Worm (Caenorhabditis elegans) whole organism, L1 larva: ENCODE measurements around the gene clec-32.

Source experiments
- C16A3.4 ChIP-seq: fragments of 150-350 bp; optimal IDR thresholded peaks from 2 replicates; lab custom pipeline; 2014; ENCODE audit warnings: missing biosample characterization, missing genetic modification characterization
- aha-1 ChIP-seq: fragments of 150-350 bp; optimal IDR thresholded peaks from 2 replicates; lab custom pipeline; 2014; ENCODE audit warnings: missing biosample characterization, missing genetic modification characterization
- alr-1 ChIP-seq: fragments of 200-800 bp; sonication (Bioruptor generic); optimal IDR thresholded peaks from 2 replicates; lab custom pipeline; 2018; ENCODE audit warnings: borderline replicate concordance, mild to moderate bottlenecking, missing genetic modification characterization, missing compliant biosample characterization
- ama-1 ChIP-seq: fragments of 150-350 bp; optimal IDR thresholded peaks from 2 replicates; lab custom pipeline; 2014
- ceh-82 ChIP-seq, 3 experiments: fragments of 150-350 bp in 1 of 3; sonication (generic microtip) in 2 of 3; optimal IDR thresholded peaks; 2 replicates each; lab custom pipeline; 2014 to 2017; ENCODE audit warnings: missing biosample characterization in 3 of 3, missing genetic modification characterization in 3 of 3
- nhr-11 ChIP-seq: fragments of 150-350 bp; optimal IDR thresholded peaks from 2 replicates; lab custom pipeline; 2014; ENCODE audit warnings: missing biosample characterization, missing genetic modification characterization
- nhr-76 ChIP-seq: sonication (generic microtip); optimal IDR thresholded peaks from 2 replicates; lab custom pipeline; 2017; ENCODE audit warnings: missing biosample characterization, missing genetic modification characterization
- nhr-77 ChIP-seq: fragments of 150-350 bp; optimal IDR thresholded peaks from 2 replicates; lab custom pipeline; 2014; ENCODE audit warnings: missing biosample characterization, missing genetic modification characterization
- nhr-90 ChIP-seq: sonication (generic microtip); optimal IDR thresholded peaks from 2 replicates; lab custom pipeline; 2016; ENCODE audit warnings: mild to moderate bottlenecking, missing genetic modification characterization, missing compliant biosample characterization; ENCODE audit not compliant: poor library complexity
- sup-37 ChIP-seq: fragments of 200-800 bp; sonication (Bioruptor generic); optimal IDR thresholded peaks from 2 replicates; lab custom pipeline; 2018; ENCODE audit warnings: mild to moderate bottlenecking, missing genetic modification characterization, missing compliant biosample characterization
- tbx-2 ChIP-seq: sonication (generic microtip); optimal IDR thresholded peaks from 2 replicates; lab custom pipeline; 2016; ENCODE audit warnings: missing genetic modification characterization, missing compliant biosample characterization
- unc-62 ChIP-seq: fragments of 150-350 bp; optimal IDR thresholded peaks from 2 replicates; lab custom pipeline; 2014; ENCODE audit warnings: missing biosample characterization, missing genetic modification reagents, missing genetic modification characterization
- zag-1 ChIP-seq: fragments of 150-350 bp; optimal IDR thresholded peaks from 2 replicates; lab custom pipeline; 2014; ENCODE audit warnings: missing biosample characterization, missing genetic modification characterization

DNA sequence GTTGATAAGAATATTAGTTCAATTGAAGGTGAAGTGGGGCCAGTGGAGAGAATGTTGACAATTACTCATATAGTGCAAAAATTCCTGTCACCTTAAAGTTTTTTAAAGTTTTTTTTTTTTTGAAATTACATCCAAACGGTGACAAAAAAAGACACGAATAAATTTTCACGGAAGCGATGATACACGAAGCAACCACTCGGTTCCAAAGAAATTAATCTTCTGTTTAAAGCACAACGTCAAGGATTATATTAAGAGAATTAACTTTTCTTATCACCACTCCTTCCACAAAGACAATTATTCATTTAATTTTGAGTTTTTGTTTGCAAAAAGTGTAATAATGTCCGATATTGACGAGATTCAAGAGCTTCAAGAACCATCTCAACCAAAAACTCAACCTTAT, 3.8 kb upstream of the clec-32 start, which contains the start of gene clec-28:
- TF ChIP-seq unc-62 (GFP tag; lab: Kevin White, UChicago) = no peak
- TF ChIP-seq sup-37 (GFP tag; lab: Kevin White, UChicago) = no peak
- no peak for TF ChIP-seq ama-1
- TF ChIP-seq nhr-76 (tag; lab: Kevin White, UChicago) = no peak
- no peak for TF ChIP-seq tbx-2 (tag; lab: Kevin White, UChicago)
- TF ChIP-seq alr-1 (tag; lab: Kevin White, UChicago) = no peak
- no peak for TF ChIP-seq zag-1
- TF ChIP-seq nhr-77 (tag; lab: Kevin White, UChicago) = no peak
- TF ChIP-seq nhr-90 (tag; lab: Kevin White, UChicago) = no peak
- TF ChIP-seq ceh-82 (tag; optimal IDR thresholded peaks at IDR 0.05; lab: Kevin White, UChicago) = no peak
- TF ChIP-seq nhr-11 = no peak
- no peak for TF ChIP-seq aha-1 (tag; lab: Kevin White, UChicago)
- no peak for TF ChIP-seq C16A3.4 (tag; lab: Kevin White, UChicago)
